Worm (Caenorhabditis elegans): ENCODE data around the gene ric-4.
A peak's percentile ranks its signal among the peaks of the same experiment; 100 is the strongest.

ric-4 gene

ce11 chrV:10285853-10286252 lies 15.7 kb upstream of the ric-4 start:
- TF ChIP-seq fkh-4 (tag; optimal IDR thresholded peaks at IDR 0.05; ENCODE audit: borderline replicate concordance) (peak; percentile 92), unc-130 (tag; optimal IDR thresholded peaks at IDR 0.05) (no peak), dsc-1 (tag; optimal IDR thresholded peaks at IDR 0.05) (peak; percentile 97), nhr-90 (tag; optimal IDR thresholded peaks at IDR 0.05; ENCODE audit: poor library complexity) (no peak), hlh-4 (tag; optimal IDR thresholded peaks at IDR 0.05) (no peak), efl-1 (optimal IDR thresholded peaks at IDR 0.05) (no peak), efl-1 (GFP tag; optimal IDR thresholded peaks at IDR 0.05 in 1 of 2) (peak in 1 of 2 experiments; percentile 44), mep-1 (tag; optimal IDR thresholded peaks at IDR 0.05) (no peak), nhr-71 (tag; optimal IDR thresholded peaks at IDR 0.05) (no peak)

- TF ChIP-seq mab-9 (GFP tag; IDR thresholded peaks at IDR 0.05) (no peak), ets-5 (GFP tag; IDR thresholded peaks at IDR 0.05) (no peak), grh-1 (GFP tag; IDR thresholded peaks at IDR 0.05) (no peak), ceh-63 (GFP tag; optimal IDR thresholded peaks at IDR 0.05) (no peak), hpl-2 (GFP tag; optimal IDR thresholded peaks at IDR 0.05) (no peak), irx-1 (tag; optimal IDR thresholded peaks at IDR 0.05) (no peak), lin-13 (GFP tag; optimal IDR thresholded peaks at IDR 0.05) (no peak)
Measured at ce11 chrV:10283444-10283843, 13.3 kb upstream of the ric-4 start, which contains the start of gene lys-3. Gene lys-3, minus strand, starts transcription at chrV:10283544.

- TF ChIP-seq mef-2 (tag; optimal IDR thresholded peaks at IDR 0.05) (no peak), lsy-2 (tag; optimal IDR thresholded peaks at IDR 0.05) (no peak), pax-3 (tag; optimal IDR thresholded peaks at IDR 0.05) (peak; percentile 4), lin-39 (tag; optimal IDR thresholded peaks at IDR 0.05) (no peak), swsn-7 (tag; optimal IDR thresholded peaks at IDR 0.05) (no peak), fos-1 (tag; optimal IDR thresholded peaks at IDR 0.05) (no peak), lir-3 (tag; optimal IDR thresholded peaks at IDR 0.05; ENCODE audit: poor library complexity) (no peak), pqm-1 (tag; optimal IDR thresholded peaks at IDR 0.05) (peak; percentile 50), unc-86 (tag; optimal IDR thresholded peaks at IDR 0.05) (no peak), F16B12.6 (tag; optimal IDR thresholded peaks at IDR 0.05) (no peak), nhr-85 (tag) (no peak), elt-2 (tag; optimal IDR thresholded peaks at IDR 0.05) (peak; percentile 75), xbp-1 (tag; optimal IDR thresholded peaks at IDR 0.05) (no peak), sup-37 (GFP tag; optimal IDR thresholded peaks at IDR 0.05) (no peak), ceh-88 (GFP tag; IDR thresholded peaks at IDR 0.05) (no peak)
Measured at ce11 chrV:10281374-10281773, 11.3 kb upstream of the ric-4 start, which contains the start of gene lys-2. Gene lys-2, minus strand, starts transcription at chrV:10281474.

ce11 chrV:10280112-10280511 lies 10.0 kb upstream of the ric-4 start:
- TF ChIP-seq efl-3 (GFP tag; optimal IDR thresholded peaks at IDR 0.05) (no peak), elt-2 (tag; optimal IDR thresholded peaks at IDR 0.05) (peak; percentile 86), fos-1 (tag; optimal IDR thresholded peaks at IDR 0.05) (no peak), tlp-1 (tag; optimal IDR thresholded peaks at IDR 0.05) (peak; percentile 63), zag-1 (tag; optimal IDR thresholded peaks at IDR 0.05) (no peak)

ce11 chrV:10277579-10277978 lies 7.5 kb upstream of the ric-4 start, which contains the start of gene lys-1:
Gene lys-1, plus strand, starts transcription at chrV:10277904.
- TF ChIP-seq elt-2 (tag; optimal IDR thresholded peaks at IDR 0.05) (peak; percentile 54), tlp-1 (tag; optimal IDR thresholded peaks at IDR 0.05) (peak; percentile 21), aha-1 (tag; optimal IDR thresholded peaks at IDR 0.05) (no peak), unc-62 (GFP tag; optimal IDR thresholded peaks at IDR 0.05) (no peak), ceh-82 (tag; optimal IDR thresholded peaks at IDR 0.05) (no peak), jun-1 (tag; optimal IDR thresholded peaks at IDR 0.05) (no peak), swsn-7 (tag; optimal IDR thresholded peaks at IDR 0.05) (no peak), tbx-2 (tag; optimal IDR thresholded peaks at IDR 0.05) (no peak), efl-1 (optimal IDR thresholded peaks at IDR 0.05) (no peak), efl-1 (GFP tag; optimal IDR thresholded peaks at IDR 0.05 in 1 of 2) (peak in 1 of 2 experiments; percentile 22), ceh-63 (GFP tag; optimal IDR thresholded peaks at IDR 0.05) (no peak)

All from whole organism, L1 larva.